Worm (Caenorhabditis elegans) whole organism, L4 larva: Measurements from ENCODE around the gene K01G5.10.

ENCODE experiments used
- F10B5.3 ChIP-seq: sonication (generic microtip); optimal IDR thresholded peaks from 2 replicates; lab custom pipeline; 2016; ENCODE audit warnings: mild to moderate bottlenecking, missing genetic modification characterization, missing compliant biosample characterization
- F44E2.7 ChIP-seq: fragments of 200-800 bp; sonication (Bioruptor generic); IDR thresholded peaks from 2 replicates; pipeline ENCODE4 v2.1.2; 2022; ENCODE audit warnings: missing genetic modification characterization, missing compliant biosample characterization
- F49E8.2 ChIP-seq: sonication (generic microtip); optimal IDR thresholded peaks from 2 replicates; lab custom pipeline; 2016; ENCODE audit warnings: missing compliant biosample characterization, mild to moderate bottlenecking, missing genetic modification characterization, borderline replicate concordance
- R02D3.7 ChIP-seq: fragments of 150-350 bp; sonication (generic microtip); optimal IDR thresholded peaks from 3 replicates; lab custom pipeline; 2014; ENCODE audit warnings: missing biosample characterization, missing genetic modification characterization
- T20F7.1 ChIP-seq: fragments of 200-800 bp; sonication (Bioruptor generic); optimal IDR thresholded peaks from 2 replicates; lab custom pipeline; 2018; ENCODE audit warnings: mild to moderate bottlenecking, missing genetic modification characterization, missing compliant biosample characterization
- T26A8.4 ChIP-seq: fragments of 200-800 bp; sonication (Bioruptor generic); IDR thresholded peaks from 2 replicates; pipeline ENCODE4 v1.3.6; 2022; ENCODE audit warnings: missing genetic modification characterization, missing compliant biosample characterization
- Y5F2A.4 ChIP-seq: fragments of 200-800 bp; sonication (Bioruptor generic); optimal IDR thresholded peaks from 2 replicates; lab custom pipeline; 2018; ENCODE audit warnings: mild to moderate bottlenecking, missing genetic modification characterization, missing compliant biosample characterization
- ZK337.2 ChIP-seq: fragments of 200-800 bp; sonication (Bioruptor generic); IDR thresholded peaks from 2 replicates; pipeline ENCODE4 v1.3.6; 2022; ENCODE audit warnings: missing genetic modification reagents, missing genetic modification characterization, missing compliant biosample characterization
- aha-1 ChIP-seq: fragments of 150-350 bp; peaks from one replicate; lab custom pipeline; 2014; ENCODE audit warnings: missing biosample characterization, missing genetic modification characterization
- ama-1 ChIP-seq: fragments of 150-350 bp; optimal IDR thresholded peaks from 2 replicates; lab custom pipeline; 2014; ENCODE audit warnings: inconsistent platforms, mixed read lengths
- attf-4 ChIP-seq: sonication (generic microtip); optimal IDR thresholded peaks from 3 replicates; lab custom pipeline; 2017; ENCODE audit warnings: missing biosample characterization, missing genetic modification characterization
- ceh-28 ChIP-seq: fragments of 150-350 bp; optimal IDR thresholded peaks from 2 replicates; lab custom pipeline; 2014; ENCODE audit warnings: missing biosample characterization, missing genetic modification reagents, missing genetic modification characterization
- ces-1 ChIP-seq: fragments of 150-350 bp; sonication (generic microtip); optimal IDR thresholded peaks from 4 replicates; lab custom pipeline; 2014; ENCODE audit warnings: missing biosample characterization, missing genetic modification reagents, missing genetic modification characterization
- cey-2 ChIP-seq: sonication (generic microtip); optimal IDR thresholded peaks from 3 replicates; lab custom pipeline; 2017; ENCODE audit warnings: missing genetic modification characterization, mild to moderate bottlenecking, missing compliant biosample characterization, antibody characterized with exemption, borderline replicate concordance; ENCODE audit not compliant: insufficient read depth
- daf-12 ChIP-seq: fragments of 150-350 bp; optimal IDR thresholded peaks from 2 replicates; lab custom pipeline; 2014; ENCODE audit warnings: missing biosample characterization, missing genetic modification reagents, missing genetic modification characterization
- daf-16 ChIP-seq, 3 experiments: sonication (generic microtip); optimal IDR thresholded peaks; 2 replicates each; lab custom pipeline; 2016 to 2017; ENCODE audit warnings: missing genetic modification characterization in 3 of 3, missing genetic modification reagents in 3 of 3, mild to moderate bottlenecking in 2 of 3, missing compliant biosample characterization in 2 of 3, missing biosample characterization in 1 of 3, moderate library complexity in 1 of 3
- dpl-1 ChIP-seq: fragments of 150-350 bp; optimal IDR thresholded peaks from 2 replicates; lab custom pipeline; 2014; ENCODE audit warnings: missing biosample characterization, missing genetic modification reagents, missing genetic modification characterization
- duxl-1 ChIP-seq: sonication (generic microtip); optimal IDR thresholded peaks from 2 replicates; lab custom pipeline; 2016; ENCODE audit warnings: mild to moderate bottlenecking, missing genetic modification characterization, moderate library complexity, missing compliant biosample characterization; ENCODE audit not compliant: poor library complexity
- jun-1 ChIP-seq: fragments of 150-350 bp; optimal IDR thresholded peaks from 2 replicates; lab custom pipeline; 2014; ENCODE audit warnings: missing biosample characterization, missing genetic modification reagents, missing genetic modification characterization
- lin-1 ChIP-seq: fragments of 200-800 bp; sonication (Bioruptor generic); IDR thresholded peaks from 2 replicates; pipeline ENCODE4 v1.3.6; 2022; ENCODE audit warnings: missing genetic modification reagents, missing genetic modification characterization, missing compliant biosample characterization
- lin-15B ChIP-seq: fragments of 150-350 bp; sonication (generic microtip); optimal IDR thresholded peaks from 3 replicates; lab custom pipeline; 2014; ENCODE audit warnings: missing biosample characterization, missing genetic modification characterization
- lin-29 ChIP-seq: fragments of 200-800 bp; sonication (Bioruptor generic); IDR thresholded peaks from 2 replicates; pipeline ENCODE4 v1.3.6; 2022; ENCODE audit warnings: missing genetic modification reagents, missing genetic modification characterization, missing compliant biosample characterization
- lin-38 ChIP-seq: fragments of 200-800 bp; sonication (Bioruptor generic); IDR thresholded peaks from 2 replicates; pipeline ENCODE4 v1.3.6; 2022; ENCODE audit warnings: missing genetic modification reagents, missing genetic modification characterization, missing compliant biosample characterization
- lin-39 ChIP-seq: fragments of 150-350 bp; optimal IDR thresholded peaks from 2 replicates; lab custom pipeline; 2014; ENCODE audit warnings: missing biosample characterization, missing genetic modification reagents, missing genetic modification characterization
- lir-3 ChIP-seq: sonication (generic microtip); optimal IDR thresholded peaks from 2 replicates; lab custom pipeline; 2016; ENCODE audit warnings: mild to moderate bottlenecking, missing genetic modification characterization, missing compliant biosample characterization
- lsy-2 ChIP-seq, 2 experiments: fragments of 150-350 bp in 1 of 2; sonication (generic microtip) in 1 of 2; optimal IDR thresholded peaks; 2 replicates each; lab custom pipeline; 2014 to 2017; ENCODE audit warnings: missing biosample characterization in 2 of 2, missing genetic modification characterization in 2 of 2
- madf-5 ChIP-seq, 2 experiments: fragments of 200-800 bp; sonication (Bioruptor generic); IDR thresholded peaks; 2 replicates each; pipeline ENCODE4 v1.3.6; 2022; ENCODE audit warnings: missing compliant biosample characterization in 2 of 2, missing genetic modification characterization in 2 of 2
- mep-1 ChIP-seq: fragments of 150-350 bp; sonication (generic microtip); optimal IDR thresholded peaks from 3 replicates; lab custom pipeline; 2014; ENCODE audit warnings: missing biosample characterization, missing genetic modification characterization
- mxl-3 ChIP-seq: fragments of 200-800 bp; sonication (Bioruptor generic); optimal IDR thresholded peaks from 2 replicates; lab custom pipeline; 2018; ENCODE audit warnings: mild to moderate bottlenecking, missing genetic modification characterization, missing compliant biosample characterization
- nhr-10 ChIP-seq: fragments of 150-350 bp; optimal IDR thresholded peaks from 2 replicates; lab custom pipeline; 2014; ENCODE audit warnings: missing biosample characterization, missing genetic modification characterization
- nhr-102 ChIP-seq: sonication (generic microtip); optimal IDR thresholded peaks from 2 replicates; lab custom pipeline; 2016; ENCODE audit warnings: mild to moderate bottlenecking, missing genetic modification characterization, moderate library complexity, missing compliant biosample characterization
- nhr-11 ChIP-seq: fragments of 150-350 bp; optimal IDR thresholded peaks from 2 replicates; lab custom pipeline; 2014; ENCODE audit warnings: missing biosample characterization, missing genetic modification characterization
- nhr-111 ChIP-seq: fragments of 200-800 bp; sonication (Bioruptor generic); optimal IDR thresholded peaks from 2 replicates; lab custom pipeline; 2018; ENCODE audit warnings: mild to moderate bottlenecking, missing genetic modification characterization, missing compliant biosample characterization
- nhr-237 ChIP-seq: sonication (generic microtip); optimal IDR thresholded peaks from 2 replicates; lab custom pipeline; 2017; ENCODE audit warnings: missing biosample characterization, missing genetic modification characterization
- nhr-6 ChIP-seq: fragments of 150-350 bp; optimal IDR thresholded peaks from 2 replicates; lab custom pipeline; 2014; ENCODE audit warnings: missing biosample characterization, missing genetic modification characterization
- php-3 ChIP-seq: fragments of 200-800 bp; sonication (Bioruptor generic); IDR thresholded peaks from 2 replicates; pipeline ENCODE4 v1.3.6; 2022; ENCODE audit warnings: missing genetic modification reagents, missing genetic modification characterization, missing compliant biosample characterization
- rbr-2 ChIP-seq: sonication (generic microtip); optimal IDR thresholded peaks from 2 replicates; lab custom pipeline; 2016; ENCODE audit warnings: missing genotype, missing genetic modification characterization, missing compliant biosample characterization
- sdz-12 ChIP-seq: fragments of 200-800 bp; sonication (Bioruptor generic); optimal IDR thresholded peaks from 2 replicates; lab custom pipeline; 2018; ENCODE audit warnings: mild to moderate bottlenecking, missing genetic modification characterization, missing compliant biosample characterization
- set-16 ChIP-seq: fragments of 200-800 bp; sonication (Bioruptor generic); IDR thresholded peaks from 2 replicates; pipeline ENCODE4 v1.3.6; 2022; ENCODE audit warnings: missing genetic modification reagents, missing genetic modification characterization, missing compliant biosample characterization
- snpc-1.2 ChIP-seq: fragments of 200-800 bp; sonication (Bioruptor generic); IDR thresholded peaks from 2 replicates; pipeline ENCODE4 v1.3.6; 2022; ENCODE audit warnings: missing genetic modification reagents, missing genetic modification characterization, missing compliant biosample characterization
- snpc-4 ChIP-seq: fragments of 150-350 bp; optimal IDR thresholded peaks from 2 replicates; lab custom pipeline; 2014; ENCODE audit warnings: missing biosample characterization, missing genetic modification characterization
- spr-1 ChIP-seq: sonication (generic microtip); optimal IDR thresholded peaks from 2 replicates; lab custom pipeline; 2016; ENCODE audit warnings: mild to moderate bottlenecking, missing genetic modification characterization, missing compliant biosample characterization
- unc-130 ChIP-seq: sonication (generic microtip); optimal IDR thresholded peaks from 2 replicates; lab custom pipeline; 2016; ENCODE audit warnings: missing genetic modification reagents, missing genetic modification characterization, missing compliant biosample characterization
- unc-39 ChIP-seq: sonication (generic microtip); optimal IDR thresholded peaks from 2 replicates; lab custom pipeline; 2017; ENCODE audit warnings: missing biosample characterization, missing genetic modification characterization
- zip-2 ChIP-seq: fragments of 150-350 bp; optimal IDR thresholded peaks from 2 replicates; lab custom pipeline; 2014; ENCODE audit warnings: missing biosample characterization, missing genetic modification characterization
- ztf-7 ChIP-seq: fragments of 150-350 bp; optimal IDR thresholded peaks from 2 replicates; lab custom pipeline; 2014; ENCODE audit warnings: missing biosample characterization, missing genetic modification characterization

The K01G5.10 gene

ce11 chrIII:10763032-10763431, 4.7 kb upstream of the K01G5.10 start, which contains the start of gene dpy-28:
dpy-28 (plus strand) TSS chrIII:10763131.
- TF ChIP-seq aha-1 (tag; lab: Kevin White, UChicago) (peak; percentile 81), unc-130 (GFP tag; lab: Kevin White, UChicago) (no peak), madf-5 (GFP tag; IDR thresholded peaks at IDR 0.05; lab: Robert Waterston, UW) (no peak), mep-1 (peak; percentile 34), nhr-11 (tag; lab: Kevin White, UChicago) (no peak), F10B5.3 (tag; lab: Kevin White, UChicago) (no peak), nhr-237 (tag; lab: Kevin White, UChicago) (no peak), T26A8.4 (GFP tag; lab: Robert Waterston, UW) (no peak), mxl-3 (GFP tag; lab: Kevin White, UChicago) (no peak), lin-38 (GFP tag; lab: Robert Waterston, UW) (no peak; the same call in 1 of the 2 replicates), lin-29 (GFP tag; lab: Robert Waterston, UW) (no peak), attf-4 (tag; lab: Kevin White, UChicago) (no peak), nhr-6 (tag; lab: Kevin White, UChicago) (no peak), ceh-28 (tag; lab: Kevin White, UChicago) (no peak), sdz-12 (GFP tag; lab: Kevin White, UChicago) (no peak), daf-16 (GFP tag; optimal IDR thresholded peaks at IDR 0.05; lab: Kevin White, UChicago) (no peak), daf-16 (tag; optimal IDR thresholded peaks at IDR 0.05; lab: Kevin White, UChicago) (peak; percentile 20), ama-1 (peak; percentile 70)

- TF ChIP-seq lin-38 (GFP tag; lab: Robert Waterston, UW) (peak; percentile 99), dpl-1 (peak; percentile 100), nhr-10 (tag; lab: Kevin White, UChicago) (peak; percentile 100), nhr-102 (tag; lab: Kevin White, UChicago) (peak; percentile 99), duxl-1 (peak; percentile 98), lsy-2 (tag; optimal IDR thresholded peaks at IDR 0.05; lab: Kevin White, UChicago) (peak; percentile 98 to 99), nhr-111 (GFP tag; lab: Kevin White, UChicago) (peak; percentile 98), unc-130 (GFP tag; lab: Kevin White, UChicago) (peak; percentile 99), snpc-4 (tag; lab: Kevin White, UChicago) (peak; percentile 66), lin-1 (GFP tag; lab: Robert Waterston, UW) (peak; percentile 99), nhr-11 (tag; lab: Kevin White, UChicago) (peak; percentile 100), unc-39 (tag; lab: Kevin White, UChicago) (peak; percentile 62), R02D3.7 (peak; percentile 71), cey-2 (tag; lab: Kevin White, UChicago) (peak; percentile 88), lin-15B (tag; lab: Kevin White, UChicago) (peak; percentile 99), snpc-1.2 (GFP tag; lab: Robert Waterston, UW) (peak; percentile 93), jun-1 (tag; lab: Kevin White, UChicago) (peak; percentile 98), ceh-28 (tag; lab: Kevin White, UChicago) (peak; percentile 96), lin-39 (tag; lab: Kevin White, UChicago) (peak; percentile 56), daf-12 (tag; lab: Kevin White, UChicago) (no peak), F44E2.7 (GFP tag; lab: Robert Waterston, UW) (peak; percentile 100), T20F7.1 (GFP tag; lab: Kevin White, UChicago) (peak; percentile 99), php-3 (GFP tag; lab: Robert Waterston, UW) (peak; percentile 99), rbr-2 (tag; lab: Kevin White, UChicago) (peak; percentile 100), ztf-7 (peak; percentile 91), spr-1 (peak; percentile 98), Y5F2A.4 (GFP tag; lab: Kevin White, UChicago) (peak; percentile 96), set-16 (GFP tag; lab: Robert Waterston, UW) (peak; percentile 99), lin-29 (GFP tag; lab: Robert Waterston, UW) (peak; percentile 99), ces-1 (GFP tag; lab: Kevin White, UChicago) (peak; percentile 94), F49E8.2 (tag; lab: Kevin White, UChicago) (peak; percentile 95), zip-2 (tag; lab: Kevin White, UChicago) (peak; percentile 93), lir-3 (peak; percentile 91), ZK337.2 (GFP tag; lab: Robert Waterston, UW) (peak; percentile 96), sdz-12 (GFP tag; lab: Kevin White, UChicago) (peak; percentile 100)
These were observed 1.0 kb upstream of the K01G5.10 start, which contains the start of gene tasp-1 for ce11 chrIII:10759050-10760023. tasp-1 (plus strand) TSS chrIII:10759307.
